Fruit fly (Drosophila melanogaster) whole organism, wandering third instar larva: ENCODE results near the gene emc.

Source experiments
- HLH106 ChIP-seq: fragments of 200-800 bp; optimal IDR thresholded peaks from 3 replicates; lab custom pipeline; 2019; ENCODE audit warnings: missing biosample characterization, mild to moderate bottlenecking, missing genetic modification characterization, moderate library complexity
- Hr78 ChIP-seq: fragments of >200 bp; optimal IDR thresholded peaks from 2 replicates; lab custom pipeline; 2017; ENCODE audit warnings: missing biosample characterization, missing genetic modification characterization
- h ChIP-seq: fragments of 200-800 bp; sonication (Bioruptor generic); optimal IDR thresholded peaks from 3 replicates; lab custom pipeline; 2016; ENCODE audit warnings: missing biosample characterization, mild to moderate bottlenecking, missing genetic modification characterization
- lola ChIP-seq: fragments of >200 bp; optimal IDR thresholded peaks from 2 replicates; lab custom pipeline; 2017; ENCODE audit warnings: missing biosample characterization, missing genetic modification characterization
- psq ChIP-seq: fragments of 200-800 bp; sonication (Bioruptor generic); optimal IDR thresholded peaks from 3 replicates; lab custom pipeline; 2017; ENCODE audit warnings: missing biosample characterization, mild to moderate bottlenecking, missing genetic modification characterization, moderate library complexity
- tai ChIP-seq: sonication (Bioruptor generic); optimal IDR thresholded peaks from 2 replicates; lab custom pipeline; 2016; ENCODE audit warnings: missing biosample characterization, missing genetic modification characterization

- TF ChIP-seq h (GFP tag; lab: Kevin White, UChicago) (no peak), tai (GFP tag; lab: Kevin White, UChicago) (no peak), HLH106 (tag; lab: Kevin White, UChicago) (no peak), lola (GFP tag; lab: Kevin White, UChicago) (no peak), Hr78 (GFP tag; lab: Kevin White, UChicago) (no peak), psq (GFP tag; lab: Kevin White, UChicago) (no peak)
Measured at dm6 chr3L:781702-782314, 32.6 kb downstream of the emc start.
